Fruit fly (Drosophila melanogaster) whole organism, adult: ENCODE data around the gene CG42467.

ENCODE experiments used
- CG12768 ChIP-seq: fragments of 200-800 bp; sonication (Bioruptor generic); optimal IDR thresholded peaks from 2 replicates; lab custom pipeline; 2017; ENCODE audit warnings: missing biosample characterization, missing genetic modification characterization, mild to moderate bottlenecking, moderate library complexity, missing genetic modification reagents
- Clk ChIP-seq: fragments of 200-800 bp; sonication (Bioruptor generic); optimal IDR thresholded peaks from 2 replicates; lab custom pipeline; 2017; ENCODE audit warnings: missing biosample characterization, missing genetic modification characterization
- Hr96 ChIP-seq: fragments of 200-800 bp; sonication (Bioruptor generic); optimal IDR thresholded peaks from 2 replicates; lab custom pipeline; 2016; ENCODE audit warnings: missing biosample characterization, missing genetic modification characterization
- Mnt ChIP-seq: fragments of 200-800 bp; sonication (Bioruptor generic); optimal IDR thresholded peaks from 2 replicates; lab custom pipeline; 2016; ENCODE audit warnings: missing biosample characterization, mild to moderate bottlenecking, missing genetic modification characterization
- bab1 ChIP-seq: fragments of 200-800 bp; sonication (Bioruptor generic); optimal IDR thresholded peaks from 3 replicates; lab custom pipeline; 2019; ENCODE audit warnings: missing biosample characterization, mild to moderate bottlenecking, missing genetic modification characterization, moderate library complexity
- cic ChIP-seq: fragments of 200-800 bp; sonication (Bioruptor generic); optimal IDR thresholded peaks from 2 replicates; lab custom pipeline; 2017; ENCODE audit warnings: missing biosample characterization, mild to moderate bottlenecking, missing genetic modification characterization, moderate library complexity
- cnc ChIP-seq, 2 experiments: fragments of >200 bp; optimal IDR thresholded peaks; 2 replicates each; lab custom pipeline; 2017
- kay ChIP-seq: fragments of 200-800 bp; sonication (Bioruptor generic); peaks from one replicate; lab custom pipeline; 2016; ENCODE audit warnings: missing biosample characterization, missing genetic modification characterization, borderline replicate concordance
- tj ChIP-seq: fragments of 200-800 bp; sonication (Bioruptor generic); optimal IDR thresholded peaks from 3 replicates; lab custom pipeline; 2017; ENCODE audit warnings: missing biosample characterization, mild to moderate bottlenecking, missing genetic modification characterization, moderate library complexity

CG42467 gene

DNA sequence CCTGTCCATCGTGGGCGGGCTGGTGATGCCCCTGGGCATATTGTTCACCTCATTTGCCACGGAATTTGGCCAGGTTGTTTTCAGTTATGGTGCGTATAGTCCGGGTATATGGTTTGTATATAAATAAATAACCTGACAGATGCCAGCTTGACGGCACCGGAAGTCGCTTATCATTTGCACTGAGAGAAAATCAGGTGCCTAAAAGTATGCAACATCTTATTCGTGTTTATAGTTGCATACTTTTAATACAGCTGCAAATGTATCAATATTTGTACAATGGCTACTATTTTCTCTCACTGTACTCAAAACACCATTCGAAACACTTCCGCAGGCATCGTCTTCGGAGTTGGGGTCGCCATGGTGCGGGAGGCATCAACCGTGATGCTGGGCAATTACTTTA, 47.6 kb downstream of the CG42467 start:
- TF ChIP-seq kay (no peak), Hr96 (GFP tag; lab: Kevin White, UChicago) (no peak), Mnt (no peak), bab1 (GFP tag; lab: Kevin White, UChicago) (peak; percentile 7), Clk (GFP tag; lab: Kevin White, UChicago) (no peak), tj (GFP tag; lab: Kevin White, UChicago) (no peak), cic (no peak), CG12768 (no peak), cnc (optimal IDR thresholded peaks at IDR 0.05; lab: Kevin White, UChicago) (no peak)
